Worm (Caenorhabditis elegans) whole organism, L2 larva: ENCODE measurements around the gene str-148.
"Not testable (repeated sequence)": the region's sequence is repeated elsewhere in the genome, so short reads cannot be mapped to it uniquely, and the experiment has no call there.

ENCODE experiments used
- C34F6.9 ChIP-seq: fragments of 150-350 bp; optimal IDR thresholded peaks from 2 replicates; lab custom pipeline; 2014; ENCODE audit warnings: missing biosample characterization, missing genetic modification characterization
- F13H6.1 ChIP-seq: sonication (generic microtip); optimal IDR thresholded peaks from 2 replicates; lab custom pipeline; 2016; ENCODE audit warnings: missing genetic modification characterization, missing compliant biosample characterization
- R02D3.7 ChIP-seq: fragments of 150-350 bp; optimal IDR thresholded peaks from 2 replicates; lab custom pipeline; 2014; ENCODE audit warnings: missing biosample characterization, missing genetic modification characterization
- Y55F3AM.14 ChIP-seq: fragments of 200-800 bp; sonication (Bioruptor generic); optimal IDR thresholded peaks from 2 replicates; lab custom pipeline; 2018; ENCODE audit warnings: mild to moderate bottlenecking, missing genetic modification characterization, missing compliant biosample characterization
- ZK546.5 ChIP-seq: sonication (generic microtip); optimal IDR thresholded peaks from 2 replicates; lab custom pipeline; 2017; ENCODE audit warnings: missing biosample characterization, missing genetic modification characterization
- aly-2 ChIP-seq: fragments of 150-350 bp; optimal IDR thresholded peaks from 2 replicates; lab custom pipeline; 2014; ENCODE audit warnings: missing biosample characterization, missing genetic modification characterization
- ceh-82 ChIP-seq: fragments of 150-350 bp; optimal IDR thresholded peaks from 2 replicates; lab custom pipeline; 2014; ENCODE audit warnings: missing biosample characterization, missing genetic modification characterization
- crh-2 ChIP-seq: sonication (generic microtip); optimal IDR thresholded peaks from 2 replicates; lab custom pipeline; 2017; ENCODE audit warnings: missing biosample characterization, missing genetic modification characterization
- egl-27 ChIP-seq: sonication (generic microtip); optimal IDR thresholded peaks from 3 replicates; lab custom pipeline; 2017; ENCODE audit warnings: missing biosample characterization, missing genetic modification reagents, missing genetic modification characterization
- elt-1 ChIP-seq: fragments of 150-350 bp; optimal IDR thresholded peaks from 2 replicates; lab custom pipeline; 2014; ENCODE audit warnings: missing biosample characterization, missing genetic modification characterization
- fos-1 ChIP-seq: fragments of 150-350 bp; optimal IDR thresholded peaks from 2 replicates; lab custom pipeline; 2014; ENCODE audit warnings: missing biosample characterization, missing genetic modification characterization
- lin-11 ChIP-seq: fragments of 150-350 bp; sonication (generic microtip); optimal IDR thresholded peaks from 2 replicates; lab custom pipeline; 2014; ENCODE audit warnings: missing biosample characterization, missing genetic modification characterization, inconsistent platforms, mixed read lengths
- lin-13 ChIP-seq: fragments of 150-350 bp; optimal IDR thresholded peaks from 2 replicates; lab custom pipeline; 2014; ENCODE audit warnings: missing biosample characterization, missing genetic modification reagents, missing genetic modification characterization
- lin-39 ChIP-seq: fragments of 150-350 bp; optimal IDR thresholded peaks from 2 replicates; lab custom pipeline; 2014; ENCODE audit warnings: missing biosample characterization, missing genetic modification reagents, missing genetic modification characterization
- lsy-2 ChIP-seq, 2 experiments: fragments of 150-350 bp in 1 of 2; sonication (generic microtip) in 1 of 2; optimal IDR thresholded peaks; 2 replicates each; lab custom pipeline; 2014 to 2017; ENCODE audit warnings: missing biosample characterization in 2 of 2, missing genetic modification characterization in 2 of 2
- mbf-1 ChIP-seq: sonication (generic microtip); optimal IDR thresholded peaks from 2 replicates; lab custom pipeline; 2017; ENCODE audit warnings: missing biosample characterization, missing genetic modification characterization
- mdl-1 ChIP-seq, 2 experiments: fragments of 150-350 bp in 1 of 2; sonication (generic microtip) in 1 of 2; optimal IDR thresholded peaks; 2 replicates each; lab custom pipeline; 2017; ENCODE audit warnings: missing biosample characterization in 2 of 2, missing genetic modification characterization in 2 of 2
- nhr-10 ChIP-seq: sonication (generic microtip); optimal IDR thresholded peaks from 2 replicates; lab custom pipeline; 2017; ENCODE audit warnings: missing biosample characterization, missing genetic modification characterization
- nhr-12 ChIP-seq: fragments of 150-350 bp; optimal IDR thresholded peaks from 2 replicates; lab custom pipeline; 2014; ENCODE audit warnings: missing biosample characterization, missing genetic modification characterization
- nhr-129 ChIP-seq: fragments of 150-350 bp; optimal IDR thresholded peaks from 2 replicates; lab custom pipeline; 2014; ENCODE audit warnings: missing biosample characterization, missing genetic modification characterization
- nhr-21 ChIP-seq: fragments of 150-350 bp; optimal IDR thresholded peaks from 2 replicates; lab custom pipeline; 2014; ENCODE audit warnings: missing biosample characterization, missing genetic modification characterization
- nhr-23 ChIP-seq: fragments of 150-350 bp; optimal IDR thresholded peaks from 2 replicates; lab custom pipeline; 2014; ENCODE audit warnings: missing biosample characterization, missing genetic modification reagents, missing genetic modification characterization
- nhr-237 ChIP-seq: fragments of 150-350 bp; optimal IDR thresholded peaks from 2 replicates; lab custom pipeline; 2014; ENCODE audit warnings: missing biosample characterization, missing genetic modification characterization
- nhr-25 ChIP-seq: fragments of 150-350 bp; sonication (generic microtip); optimal IDR thresholded peaks from 3 replicates; lab custom pipeline; 2014; ENCODE audit warnings: missing biosample characterization, missing genetic modification characterization
- nhr-6 ChIP-seq: fragments of 150-350 bp; optimal IDR thresholded peaks from 2 replicates; lab custom pipeline; 2014; ENCODE audit warnings: missing biosample characterization, missing genetic modification characterization
- nhr-77 ChIP-seq: fragments of 150-350 bp; optimal IDR thresholded peaks from 2 replicates; lab custom pipeline; 2014; ENCODE audit warnings: missing biosample characterization, missing genetic modification characterization
- peb-1 ChIP-seq: fragments of 150-350 bp; optimal IDR thresholded peaks from 2 replicates; lab custom pipeline; 2014; ENCODE audit warnings: missing biosample characterization, missing genetic modification characterization
- sem-4 ChIP-seq: fragments of 150-350 bp; optimal IDR thresholded peaks from 2 replicates; lab custom pipeline; 2014; ENCODE audit warnings: missing biosample characterization, missing genetic modification reagents, missing genetic modification characterization
- sma-3 ChIP-seq: sonication (generic microtip); optimal IDR thresholded peaks from 2 replicates; lab custom pipeline; 2016; ENCODE audit warnings: missing genetic modification reagents, missing genetic modification characterization, missing compliant biosample characterization
- sma-9 ChIP-seq, 2 experiments: fragments of 150-350 bp in 1 of 2; sonication (generic microtip) in 1 of 2; optimal IDR thresholded peaks; 2 replicates each; lab custom pipeline; 2014 to 2016; ENCODE audit warnings: missing genetic modification characterization in 2 of 2, mild to moderate bottlenecking in 1 of 2, missing biosample characterization in 1 of 2, missing compliant biosample characterization in 1 of 2, missing genetic modification reagents in 1 of 2, moderate library complexity in 1 of 2
- snpc-4 ChIP-seq: fragments of 150-350 bp; optimal IDR thresholded peaks from 2 replicates; lab custom pipeline; 2014; ENCODE audit warnings: missing biosample characterization, missing genetic modification characterization
- unc-55 ChIP-seq: fragments of 150-350 bp; sonication (generic microtip); optimal IDR thresholded peaks from 3 replicates; lab custom pipeline; 2014; ENCODE audit warnings: missing biosample characterization, missing genetic modification reagents, missing genetic modification characterization
- unc-62 ChIP-seq: fragments of 150-350 bp; optimal IDR thresholded peaks from 2 replicates; lab custom pipeline; 2014; ENCODE audit warnings: missing biosample characterization, missing genetic modification reagents, missing genetic modification characterization
- zag-1 ChIP-seq: fragments of 150-350 bp; optimal IDR thresholded peaks from 2 replicates; lab custom pipeline; 2014; ENCODE audit warnings: missing biosample characterization, missing genetic modification characterization
- ztf-1 ChIP-seq: fragments of 200-800 bp; sonication (Bioruptor generic); conservative IDR thresholded peaks from 2 replicates; pipeline ENCODE4 v1.3.6; 2022; ENCODE audit warnings: missing genetic modification characterization, missing compliant biosample characterization
- ztf-11 ChIP-seq: sonication (generic microtip); optimal IDR thresholded peaks from 2 replicates; lab custom pipeline; 2017; ENCODE audit warnings: missing biosample characterization, missing genetic modification characterization
- ztf-4 ChIP-seq: fragments of 150-350 bp; optimal IDR thresholded peaks from 2 replicates; lab custom pipeline; 2014; ENCODE audit warnings: missing biosample characterization, missing genetic modification characterization

str-148 gene

DNA sequence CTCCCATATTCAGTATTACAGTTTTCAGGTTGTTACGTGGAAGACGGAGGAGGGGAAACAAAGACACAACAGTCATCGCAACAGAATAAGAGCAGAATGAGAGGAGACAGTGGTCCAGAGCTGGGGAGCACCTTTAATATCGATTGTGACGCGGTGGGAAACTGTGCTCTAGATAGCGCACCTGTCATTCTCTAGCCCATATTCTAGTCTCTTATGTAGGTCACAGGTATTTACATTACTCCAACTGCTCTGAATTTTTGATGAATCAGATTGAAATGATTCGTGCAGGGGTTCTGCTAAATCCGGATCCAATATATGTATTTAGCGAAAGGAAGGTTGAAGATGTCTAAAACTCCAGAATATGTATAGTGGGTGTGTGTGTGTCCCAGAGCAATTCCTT lies 3.6 kb upstream of the str-148 start, which contains the start of gene fbxb-41:
TSS of gene fbxb-41 (minus strand) at position 101 of the 400 bp plus-strand sequence.
- TF ChIP-seq ZK546.5 (no peak), ztf-11 (tag; lab: Kevin White, UChicago) (no peak), nhr-237 (tag; lab: Kevin White, UChicago) (no peak), nhr-129 (no peak), ceh-82 (tag; lab: Kevin White, UChicago) (no peak), peb-1 (tag; lab: Kevin White, UChicago) (no peak), ztf-4 (tag; lab: Kevin White, UChicago) (no peak), C34F6.9 (tag; lab: Kevin White, UChicago) (no peak), Y55F3AM.14 (GFP tag; lab: Kevin White, UChicago) (no peak)

DNA sequence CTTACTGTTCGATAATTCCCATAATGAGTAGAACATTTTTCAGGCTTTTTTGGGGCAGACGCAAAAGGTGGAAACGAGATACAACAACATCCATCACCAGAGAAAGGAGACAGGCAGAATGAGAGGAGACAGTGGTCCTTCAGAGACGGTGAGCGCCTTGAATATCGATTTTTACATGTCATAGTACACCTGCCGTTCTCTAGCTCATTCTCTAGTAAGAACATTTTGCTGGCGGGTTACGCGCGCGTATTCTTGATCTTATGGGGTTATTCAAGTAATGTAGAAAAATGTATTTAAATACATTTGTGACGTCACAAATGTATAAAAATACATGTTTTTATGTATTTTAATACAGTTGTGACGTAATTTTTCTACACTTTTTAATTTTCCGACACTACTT lies 1.9 kb upstream of the str-148 start, which contains the start of gene fbxb-45:
TSS of gene fbxb-45 (minus strand) at position 101 of the 400 bp plus-strand sequence.
- TF ChIP-seq fos-1 (tag; lab: Kevin White, UChicago); unc-62 (GFP tag; lab: Kevin White, UChicago); elt-1 (tag; lab: Kevin White, UChicago): not testable (repeated sequence)

DNA sequence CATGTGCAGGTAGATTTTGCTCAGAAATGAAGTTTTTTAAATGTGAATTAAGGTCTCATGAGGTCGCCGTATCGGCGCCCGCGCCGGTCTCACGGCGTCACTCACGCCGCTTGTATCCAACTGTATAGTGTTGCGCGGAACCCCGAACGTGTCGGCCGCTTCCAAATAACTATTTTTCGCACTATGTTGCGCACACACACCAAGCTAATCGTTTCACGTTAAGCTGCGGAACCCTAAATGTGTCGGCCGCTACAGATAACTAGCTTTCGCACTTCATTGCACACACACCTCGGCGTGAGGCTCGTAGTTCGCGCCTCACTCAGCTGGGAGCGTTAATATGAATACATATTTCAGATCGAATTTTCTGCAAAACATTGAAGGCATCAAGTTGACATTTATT lies 1.1 kb downstream of the str-148 start:
- TF ChIP-seq nhr-25 (no peak), aly-2 (tag; lab: Kevin White, UChicago) (no peak), egl-27 (tag; lab: Kevin White, UChicago) (no peak), R02D3.7 (no peak), unc-62 (GFP tag; lab: Kevin White, UChicago) (no peak), ceh-82 (tag; lab: Kevin White, UChicago) (no peak), ztf-4 (tag; lab: Kevin White, UChicago) (no peak), nhr-6 (tag; lab: Kevin White, UChicago) (no peak), lin-39 (tag; lab: Kevin White, UChicago) (no peak)

DNA sequence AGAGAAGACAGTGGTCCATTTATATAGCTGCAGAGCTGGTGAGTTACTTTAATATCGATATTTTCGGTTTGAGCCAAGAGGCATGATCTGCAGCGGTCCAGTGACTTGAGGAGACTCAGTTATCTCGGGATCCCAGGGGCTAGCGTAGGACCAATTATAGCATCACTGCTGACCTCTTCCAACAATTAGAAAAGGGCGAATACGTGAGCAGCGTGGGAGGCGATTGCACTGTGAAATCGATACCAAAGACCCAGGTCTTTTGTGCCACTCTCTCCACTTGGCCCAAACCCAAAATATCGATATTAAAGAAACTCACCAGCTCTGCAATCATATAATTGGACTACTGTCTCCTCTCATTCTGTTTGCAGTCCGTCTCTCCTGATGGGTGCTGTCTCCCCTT lies 4.1 kb downstream of the str-148 start, which contains the start of gene fbxb-40:
TSS of gene fbxb-40 (minus strand) at position 101 of the 400 bp plus-strand sequence.
- TF ChIP-seq nhr-12 (tag; lab: Kevin White, UChicago) (no peak), crh-2 (no peak), sma-3 (GFP tag; lab: Kevin White, UChicago) (no peak), zag-1 (tag; lab: Kevin White, UChicago) (no peak), egl-27 (tag; lab: Kevin White, UChicago) (no peak), lin-11 (tag; lab: Kevin White, UChicago) (no peak), unc-55 (no peak), mbf-1 (no peak), lin-13 (GFP tag; lab: Kevin White, UChicago) (no peak), nhr-10 (tag; lab: Kevin White, UChicago) (no peak), nhr-237 (tag; lab: Kevin White, UChicago) (no peak), snpc-4 (no peak), lsy-2 (tag; optimal IDR thresholded peaks at IDR 0.05; lab: Kevin White, UChicago) (no peak), aly-2 (tag; lab: Kevin White, UChicago) (no peak), nhr-25 (no peak), mdl-1 (tag; optimal IDR thresholded peaks at IDR 0.05; lab: Kevin White, UChicago) (no peak)

DNA sequence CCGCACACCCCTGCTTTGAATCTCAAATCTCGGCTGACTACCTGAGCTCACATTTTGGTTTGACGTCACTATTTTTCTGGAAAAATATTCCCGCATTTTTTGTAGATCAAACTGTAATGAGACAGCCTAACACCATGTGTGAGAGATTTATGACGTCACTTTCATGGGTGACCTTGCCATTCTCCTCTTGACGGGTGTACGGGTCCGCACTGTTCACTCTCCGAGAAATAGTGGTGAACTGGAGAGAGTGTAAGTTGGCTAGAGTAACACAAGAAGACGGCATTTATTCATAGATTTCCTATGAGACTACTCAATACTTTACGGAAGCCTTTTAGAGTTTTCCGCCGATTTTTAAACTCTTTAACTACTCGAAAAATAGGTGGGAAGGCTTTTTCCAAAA lies 8.9 kb downstream of the str-148 start, which contains the start of gene K02E7.7:
TSS of gene K02E7.7 (plus strand) at position 301 of the 400 bp plus-strand sequence.
- not testable (repeated sequence) for TF ChIP-seq Y55F3AM.14 (GFP tag; lab: Kevin White, UChicago); elt-1 (tag; lab: Kevin White, UChicago); nhr-6 (tag; lab: Kevin White, UChicago)

DNA sequence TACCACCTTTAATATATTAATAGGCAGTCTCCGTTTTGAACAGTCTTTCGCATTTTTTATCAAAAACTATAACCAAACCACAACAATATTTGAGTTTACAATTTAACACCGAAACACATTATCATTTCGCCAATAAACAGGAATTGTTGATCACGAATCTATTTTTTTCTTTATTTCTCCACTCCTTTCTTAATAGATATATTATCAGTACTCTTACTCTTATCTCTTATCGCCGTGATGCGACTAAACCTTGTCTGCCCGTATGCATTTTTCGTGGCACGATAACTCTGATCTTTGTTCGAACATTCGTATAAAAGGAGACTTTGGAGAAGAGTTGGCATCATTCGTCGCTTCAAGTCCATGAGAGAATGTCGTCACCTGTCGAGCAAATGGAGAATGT lies 11.1 kb downstream of the str-148 start:
- TF ChIP-seq sma-3 (GFP tag; lab: Kevin White, UChicago) (peak; percentile 14), ztf-1 (no peak), zag-1 (tag; lab: Kevin White, UChicago) (no peak), nhr-129 (no peak), nhr-23 (tag; lab: Kevin White, UChicago) (no peak), sma-9 (GFP tag; optimal IDR thresholded peaks at IDR 0.05; lab: Kevin White, UChicago) (peak; percentile 34), sma-9 (tag; optimal IDR thresholded peaks at IDR 0.05; lab: Kevin White, UChicago) (no peak), nhr-6 (tag; lab: Kevin White, UChicago) (no peak), nhr-25 (no peak), fos-1 (tag; lab: Kevin White, UChicago) (peak; percentile 77), aly-2 (tag; lab: Kevin White, UChicago) (no peak), nhr-21 (no peak), mdl-1 (tag; optimal IDR thresholded peaks at IDR 0.05; lab: Kevin White, UChicago) (no peak), elt-1 (tag; lab: Kevin White, UChicago) (no peak), nhr-77 (tag; lab: Kevin White, UChicago) (no peak), snpc-4 (no peak), unc-62 (GFP tag; lab: Kevin White, UChicago) (no peak), F13H6.1 (tag; lab: Kevin White, UChicago) (peak; percentile 11), sem-4 (no peak), nhr-12 (tag; lab: Kevin White, UChicago) (no peak), R02D3.7 (no peak)
- TF ChIP-seq, all 48 proteins: peak for 4
